Fruit fly (Drosophila melanogaster): Measurements from ENCODE around the gene Nt5a.
A peak's percentile ranks its signal among the peaks of the same experiment; 100 is the strongest.

Nt5a gene

dm6 chr3L:1334571-1335427, 27.6 kb upstream of the Nt5a start, which contains the start of the genes Hmbs and CG2211 (continued):
- TF ChIP-seq hbn (GFP tag; IDR thresholded peaks at IDR 0.05; ENCODE audit: partially characterized antibody) (no peak; the same call in 1 of the 2 replicates), sug (tag; optimal IDR thresholded peaks at IDR 0.05) (peak; percentile 89), CG11696 (GFP tag; IDR thresholded peaks at IDR 0.05) (peak; percentile 73), cad (GFP tag; optimal IDR thresholded peaks at IDR 0.05) (no peak), CG34376 (GFP tag; optimal IDR thresholded peaks at IDR 0.05) (peak; percentile 71), CG31365 (tag; optimal IDR thresholded peaks at IDR 0.05) (peak; percentile 25), Ets65A (GFP tag) (peak; percentile 98), wor (GFP tag; IDR thresholded peaks at IDR 0.05) (peak; percentile 58; the same call in 1 of the 2 replicates), nmo (GFP tag; optimal IDR thresholded peaks at IDR 0.05) (peak; percentile 90), CG10147 (GFP tag; optimal IDR thresholded peaks at IDR 0.05) (peak; percentile 86), dan (GFP tag; IDR thresholded peaks at IDR 0.05) (peak; percentile 36; the same call in 1 of the 2 replicates), wdn (GFP tag; IDR thresholded peaks at IDR 0.05) (peak; percentile 58), BtbVII (GFP tag; optimal IDR thresholded peaks at IDR 0.05) (peak; percentile 41), CG1602 (GFP tag; optimal IDR thresholded peaks at IDR 0.05) (peak; percentile 88), bab2 (GFP tag; optimal IDR thresholded peaks at IDR 0.05) (peak; percentile 93), CG3407 (GFP tag; optimal IDR thresholded peaks at IDR 0.05) (peak; percentile 49), kay (GFP tag; optimal IDR thresholded peaks at IDR 0.05) (peak; percentile 90), CG9437 (GFP tag; optimal IDR thresholded peaks at IDR 0.05) (peak; percentile 34), kah (GFP tag; optimal IDR thresholded peaks at IDR 0.05) (peak; percentile 58), CG1832 (GFP tag; optimal IDR thresholded peaks at IDR 0.05) (no peak), ab (GFP tag; optimal IDR thresholded peaks at IDR 0.05) (peak; percentile 73), Sin3A (optimal IDR thresholded peaks at IDR 0.05) (peak; percentile 91), CG4730 (GFP tag; IDR thresholded peaks at IDR 0.05) (peak; percentile 60), CG18764 (GFP tag; optimal IDR thresholded peaks at IDR 0.05) (peak; percentile 80), btn (GFP tag; optimal IDR thresholded peaks at IDR 0.05) (peak; percentile 43), CG8089 (GFP tag; optimal IDR thresholded peaks at IDR 0.05) (peak; percentile 74), insv (GFP tag; optimal IDR thresholded peaks at IDR 0.05) (peak; percentile 38 to 93), CG11456 (GFP tag; IDR thresholded peaks at IDR 0.05) (peak; percentile 87; the same call in 2 of the 3 replicates), tx (GFP tag; optimal IDR thresholded peaks at IDR 0.05) (peak; percentile 87), gsb-n (tag; optimal IDR thresholded peaks at IDR 0.05) (peak; percentile 87), fd96Cb (tag; optimal IDR thresholded peaks at IDR 0.05) (peak; percentile 79), zfh1 (GFP tag; IDR thresholded peaks at IDR 0.05) (peak; percentile 90), zfh2 (GFP tag; optimal IDR thresholded peaks at IDR 0.05) (peak; percentile 89), Gsc (GFP tag; IDR thresholded peaks at IDR 0.05) (no peak), CoRest (tag; optimal IDR thresholded peaks at IDR 0.05) (peak; percentile 88), org-1 (GFP tag; optimal IDR thresholded peaks at IDR 0.05) (no peak), Elba2 (GFP tag; optimal IDR thresholded peaks at IDR 0.05) (peak; percentile 84), Sox100B (GFP tag; optimal IDR thresholded peaks at IDR 0.05) (peak; percentile 61), Dad (GFP tag; optimal IDR thresholded peaks at IDR 0.05) (peak; percentile 89), Nf-YC (tag; optimal IDR thresholded peaks at IDR 0.05) (peak; percentile 84), lab (GFP tag; optimal IDR thresholded peaks at IDR 0.05) (peak; percentile 94), YL-1 (GFP tag; optimal IDR thresholded peaks at IDR 0.05) (peak; percentile 57), E2f2 (GFP tag; IDR thresholded peaks at IDR 0.05) (peak; percentile 77), Mad (GFP tag; optimal IDR thresholded peaks at IDR 0.05) (peak; percentile 92), CG33557 (GFP tag; optimal IDR thresholded peaks at IDR 0.05) (peak; percentile 79), Ets97D (GFP tag; optimal IDR thresholded peaks at IDR 0.05) (peak; percentile 92), sima (GFP tag; optimal IDR thresholded peaks at IDR 0.05) (peak; percentile 55), chm (GFP tag; IDR thresholded peaks at IDR 0.05) (peak; percentile 83), Doc3 (GFP tag; IDR thresholded peaks at IDR 0.05; ENCODE audit: partially characterized antibody) (no peak), abd-A (tag; optimal IDR thresholded peaks at IDR 0.05) (no peak)
